Worm (Caenorhabditis elegans) whole organism, early embryonic: ENCODE measurements around the gene asp-19.

ENCODE experiments used
- F13C5.2 ChIP-seq: sonication (generic microtip); optimal IDR thresholded peaks from 2 replicates; lab custom pipeline; 2017; ENCODE audit warnings: mild to moderate bottlenecking, missing genetic modification characterization, inconsistent platforms, missing compliant biosample characterization
- ama-1 ChIP-seq: fragments of 150-350 bp; optimal IDR thresholded peaks from 2 replicates; lab custom pipeline; 2014
- ceh-36 ChIP-seq: sonication (generic microtip); optimal IDR thresholded peaks from 2 replicates; lab custom pipeline; 2016; ENCODE audit warnings: missing genetic modification characterization, inconsistent platforms, missing compliant biosample characterization
- flt-1 ChIP-seq: fragments of 200-800 bp; sonication (Bioruptor generic); IDR thresholded peaks from 2 replicates; pipeline ENCODE4 v1.3.6; 2022; ENCODE audit warnings: missing genetic modification characterization, missing compliant biosample characterization
- hmg-4 ChIP-seq: fragments of 200-800 bp; sonication (Bioruptor generic); optimal IDR thresholded peaks from 2 replicates; lab custom pipeline; 2018; ENCODE audit warnings: mild to moderate bottlenecking, missing genetic modification characterization, missing compliant biosample characterization
- scrt-1 ChIP-seq: fragments of 200-800 bp; sonication (Bioruptor generic); IDR thresholded peaks from 2 replicates; pipeline ENCODE4 v1.3.6; 2022; ENCODE audit warnings: missing genetic modification characterization, missing compliant biosample characterization
- tbx-37 ChIP-seq: fragments of 200-800 bp; sonication (Bioruptor generic); conservative IDR thresholded peaks from 2 replicates; pipeline ENCODE4 v1.3.6; 2022; ENCODE audit warnings: missing genetic modification reagents, missing genetic modification characterization, missing compliant biosample characterization

- TF ChIP-seq tbx-37 (GFP tag; lab: Robert Waterston, UW): no peak
- no peak for TF ChIP-seq F13C5.2 (tag; lab: Kevin White, UChicago)
- no peak for TF ChIP-seq scrt-1 (GFP tag; lab: Robert Waterston, UW)
- TF ChIP-seq ceh-36: no peak
- TF ChIP-seq flt-1: no peak
- TF ChIP-seq hmg-4 (GFP tag; lab: Kevin White, UChicago): no peak
- no peak for TF ChIP-seq ama-1 (lab: Kevin White, UChicago)
Measured at ce11 chrV:18769902-18770301, 40.7 kb upstream of the asp-19 start.
